Worm (Caenorhabditis elegans) whole organism, midembryonic: ENCODE results near the gene F37B12.3.

ENCODE experiments used
- cog-1 ChIP-seq: sonication (generic microtip); optimal IDR thresholded peaks from 2 replicates; lab custom pipeline; 2016; ENCODE audit warnings: missing genetic modification characterization, missing compliant biosample characterization
- flt-1 ChIP-seq: fragments of 200-800 bp; sonication (Bioruptor generic); IDR thresholded peaks from 2 replicates; pipeline ENCODE4 v1.3.6; 2022; ENCODE audit warnings: missing genetic modification characterization, missing compliant biosample characterization
- med-1 ChIP-seq: sonication (generic microtip); optimal IDR thresholded peaks from 2 replicates; lab custom pipeline; 2017; ENCODE audit warnings: missing genetic modification characterization, mild to moderate bottlenecking, missing compliant biosample characterization, antibody characterized with exemption, missing genetic modification reagents; ENCODE audit not compliant: insufficient read depth
- ztf-29 ChIP-seq: fragments of 200-800 bp; sonication (Bioruptor generic); IDR thresholded peaks from 2 replicates; pipeline ENCODE4 v1.3.6; 2022; ENCODE audit warnings: missing genetic modification reagents, missing genetic modification characterization, missing compliant biosample characterization

ce11 chrII:9078351-9078750 is 37.1 kb upstream of the F37B12.3 start:
- TF ChIP-seq cog-1 (tag; lab: Kevin White, UChicago) (no peak), flt-1 (GFP tag; lab: Robert Waterston, UW) (no peak), ztf-29 (GFP tag; lab: Robert Waterston, UW) (no peak), med-1 (GFP tag; lab: Kevin White, UChicago) (no peak)
